Fruit fly (Drosophila melanogaster): ENCODE data around the gene CG6664.

CG6664 gene

dm6 chr3L:17001055-17001454 is 14.9 kb downstream of the CG6664 start:
- TF ChIP-seq CG6163 (GFP tag; IDR thresholded peaks at IDR 0.05) (0 out of 3 replicates have a peak, but pooled peaks have one; percentile 24), CG6792 (GFP tag; optimal IDR thresholded peaks at IDR 0.05) (no peak)

- TF ChIP-seq Lpt (GFP tag; optimal IDR thresholded peaks at IDR 0.05) (no peak), ss (GFP tag; optimal IDR thresholded peaks at IDR 0.05) (no peak), CG16779 (tag; optimal IDR thresholded peaks at IDR 0.05) (peak; percentile 31), CG11902 (GFP tag; optimal IDR thresholded peaks at IDR 0.05) (no peak), CG8319 (GFP tag; optimal IDR thresholded peaks at IDR 0.05) (no peak), Ets21C (GFP tag; optimal IDR thresholded peaks at IDR 0.05) (no peak), CG3032 (tag; optimal IDR thresholded peaks at IDR 0.05) (no peak), CG11762 (GFP tag; optimal IDR thresholded peaks at IDR 0.05; ENCODE audit: insufficient read depth) (no peak), CG6854 (GFP tag; optimal IDR thresholded peaks at IDR 0.05) (peak; percentile 37), CG6276 (GFP tag; optimal IDR thresholded peaks at IDR 0.05) (no peak), spab (GFP tag; optimal IDR thresholded peaks at IDR 0.05) (peak; percentile 23), svp (GFP tag) (peak; percentile 91), CG8119 (GFP tag; IDR thresholded peaks at IDR 0.05) (no peak), Gug (GFP tag; IDR thresholded peaks at IDR 0.05) (no peak), vri (GFP tag; optimal IDR thresholded peaks at IDR 0.05) (peak; percentile 34), CG9139 (GFP tag; optimal IDR thresholded peaks at IDR 0.05) (no peak), CG6792 (GFP tag; optimal IDR thresholded peaks at IDR 0.05) (no peak), topi (GFP tag; optimal IDR thresholded peaks at IDR 0.05) (no peak), OdsH (GFP tag; optimal IDR thresholded peaks at IDR 0.05) (no peak), fd59A (GFP tag; optimal IDR thresholded peaks at IDR 0.05) (no peak)
These were observed 15.7 kb downstream of the CG6664 start for dm6 chr3L:17000289-17000688.

- no peak for TF ChIP-seq ss (GFP tag; optimal IDR thresholded peaks at IDR 0.05)
- no peak for TF ChIP-seq Hr39 (GFP tag; optimal IDR thresholded peaks at IDR 0.05)
- no peak for TF ChIP-seq Met (GFP tag; optimal IDR thresholded peaks at IDR 0.05)
- TF ChIP-seq CG11902 (GFP tag; optimal IDR thresholded peaks at IDR 0.05), result no peak
These were observed 21.2 kb downstream of the CG6664 start for dm6 chr3L:16994805-16995204.

dm6 chr3L:16989169-16989568 is 26.8 kb downstream of the CG6664 start:
- TF ChIP-seq CG15336 (GFP tag; IDR thresholded peaks at IDR 0.05) (peak; percentile 90), CG3919 (GFP tag; optimal IDR thresholded peaks at IDR 0.05) (peak; percentile 83), CG10669 (GFP tag; optimal IDR thresholded peaks at IDR 0.05) (no peak), achi (GFP tag; optimal IDR thresholded peaks at IDR 0.05) (peak; percentile 82), Sox14 (GFP tag; optimal IDR thresholded peaks at IDR 0.05) (peak; percentile 77), Ets96B (tag; optimal IDR thresholded peaks at IDR 0.05) (peak; percentile 85), Sox102F (GFP tag; optimal IDR thresholded peaks at IDR 0.05) (peak; percentile 85), CG6792 (GFP tag; optimal IDR thresholded peaks at IDR 0.05) (peak; percentile 83), CG8319 (GFP tag; optimal IDR thresholded peaks at IDR 0.05) (peak; percentile 54), Sox15 (GFP tag; optimal IDR thresholded peaks at IDR 0.05) (peak; percentile 67), Gug (GFP tag; IDR thresholded peaks at IDR 0.05) (peak; percentile 51), CG8632 (GFP tag; optimal IDR thresholded peaks at IDR 0.05) (peak; percentile 87), CG16779 (tag; optimal IDR thresholded peaks at IDR 0.05) (peak; percentile 57), CG1621 (tag; optimal IDR thresholded peaks at IDR 0.05) (peak; percentile 69), CG11762 (GFP tag; optimal IDR thresholded peaks at IDR 0.05; ENCODE audit: insufficient read depth) (peak; percentile 77), Hr39 (GFP tag; optimal IDR thresholded peaks at IDR 0.05) (peak; percentile 71), cyc (GFP tag; optimal IDR thresholded peaks at IDR 0.05) (peak; percentile 56), esn (GFP tag; optimal IDR thresholded peaks at IDR 0.05) (peak; percentile 92), salr (GFP tag; optimal IDR thresholded peaks at IDR 0.05) (peak in 1 of 2 experiments; percentile 37), CG11294 (GFP tag; IDR thresholded peaks at IDR 0.05) (0 out of 2 replicates have a peak, but pooled peaks have one; percentile 19), fkh (GFP tag; optimal IDR thresholded peaks at IDR 0.05) (no peak), CG6808 (GFP tag; optimal IDR thresholded peaks at IDR 0.05) (peak; percentile 88), Met (GFP tag; optimal IDR thresholded peaks at IDR 0.05) (peak; percentile 91), ss (GFP tag; optimal IDR thresholded peaks at IDR 0.05) (peak; percentile 88 to 90), dsx (GFP tag; optimal IDR thresholded peaks at IDR 0.05; ENCODE audit: poor library complexity, severe bottlenecking) (peak; percentile 91), CG8119 (GFP tag; IDR thresholded peaks at IDR 0.05) (peak; percentile 90), svp (GFP tag) (peak; percentile 93), CG10631 (GFP tag; optimal IDR thresholded peaks at IDR 0.05) (peak; percentile 79), CG6854 (GFP tag; optimal IDR thresholded peaks at IDR 0.05) (peak; percentile 87), CG6163 (GFP tag; IDR thresholded peaks at IDR 0.05) (peak; percentile 76; the same call in 2 of the 3 replicates), OdsH (GFP tag; optimal IDR thresholded peaks at IDR 0.05) (no peak), vri (GFP tag; optimal IDR thresholded peaks at IDR 0.05) (peak; percentile 81), CG34406 (GFP tag; optimal IDR thresholded peaks at IDR 0.05) (peak; percentile 85), CG6276 (GFP tag; optimal IDR thresholded peaks at IDR 0.05) (peak; percentile 76), topi (GFP tag; optimal IDR thresholded peaks at IDR 0.05) (peak; percentile 87), CG9139 (GFP tag; optimal IDR thresholded peaks at IDR 0.05) (no peak)

Measured in whole organism, prepupa.